Worm (Caenorhabditis elegans) whole organism, mixed stage, embryonic: ENCODE measurements around the gene R07E5.19.

Source experiments
- bed-3 ChIP-seq: fragments of 200-800 bp; sonication (Bioruptor generic); optimal IDR thresholded peaks from 3 replicates; lab custom pipeline; 2018; ENCODE audit warnings: mild to moderate bottlenecking, missing genetic modification characterization, moderate library complexity, missing compliant biosample characterization
- elt-1 ChIP-seq: sonication (generic microtip); optimal IDR thresholded peaks from 2 replicates; lab custom pipeline; 2017; ENCODE audit warnings: missing genetic modification characterization, mild to moderate bottlenecking, missing compliant biosample characterization, antibody characterized with exemption, moderate library complexity, borderline replicate concordance; ENCODE audit not compliant: insufficient read depth
- lin-13 ChIP-seq: fragments of 150-350 bp; optimal IDR thresholded peaks from 2 replicates; lab custom pipeline; 2014; ENCODE audit warnings: missing biosample characterization, missing genetic modification characterization

DNA sequence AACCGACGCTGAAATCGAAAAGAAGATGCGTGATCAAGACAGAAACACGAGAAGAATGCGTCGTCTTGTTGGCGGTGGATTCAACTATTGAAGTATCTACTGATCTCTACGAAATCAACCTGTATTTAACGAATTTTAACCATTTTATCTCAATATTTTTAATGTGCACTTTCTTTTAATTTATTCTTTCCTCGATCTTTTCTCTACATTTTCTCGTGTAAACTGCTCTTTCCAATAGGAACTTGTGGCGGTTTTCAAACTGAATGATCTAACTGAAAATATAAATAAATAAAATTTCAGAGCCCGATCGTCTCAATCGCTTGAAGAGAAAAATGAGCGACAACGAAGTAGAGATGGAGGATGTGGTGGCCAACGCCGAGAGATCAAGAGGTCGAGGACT, 11.9 kb downstream of the R07E5.19 start, which contains the start of gene rnp-4:
- TF ChIP-seq lin-13 (no peak), elt-1 (tag; lab: Kevin White, UChicago) (no peak), bed-3 (GFP tag; lab: Kevin White, UChicago) (no peak)
